Fruit fly (Drosophila melanogaster) whole organism, embryonic: ENCODE data around the gene DCTN1-p150.

Experiments
- Myb ChIP-seq: fragments of 200-800 bp; sonication (Bioruptor generic); optimal IDR thresholded peaks from 2 replicates; lab custom pipeline; 2016; ENCODE audit warnings: missing biosample characterization, missing genetic modification characterization
- pan ChIP-seq, 4 experiments: fragments of >200 bp in 3 of 4; fragments of 200-800 bp in 1 of 4; sonication (Bioruptor generic) in 1 of 4; optimal IDR thresholded peaks in 3 of 4; IDR thresholded peaks in 1 of 4; 2 replicates each; pipeline versions ENCODE4 v1.3.6 to Lab custom; 2017 to 2022; ENCODE audit warnings: missing biosample characterization in 2 of 4, missing genetic modification characterization in 2 of 4, mixed read lengths in 1 of 4
- salm ChIP-seq: fragments of 200-800 bp; sonication (Bioruptor generic); optimal IDR thresholded peaks from 2 replicates; lab custom pipeline; 2018; ENCODE audit warnings: missing biosample characterization, mild to moderate bottlenecking, missing genetic modification characterization

DNA sequence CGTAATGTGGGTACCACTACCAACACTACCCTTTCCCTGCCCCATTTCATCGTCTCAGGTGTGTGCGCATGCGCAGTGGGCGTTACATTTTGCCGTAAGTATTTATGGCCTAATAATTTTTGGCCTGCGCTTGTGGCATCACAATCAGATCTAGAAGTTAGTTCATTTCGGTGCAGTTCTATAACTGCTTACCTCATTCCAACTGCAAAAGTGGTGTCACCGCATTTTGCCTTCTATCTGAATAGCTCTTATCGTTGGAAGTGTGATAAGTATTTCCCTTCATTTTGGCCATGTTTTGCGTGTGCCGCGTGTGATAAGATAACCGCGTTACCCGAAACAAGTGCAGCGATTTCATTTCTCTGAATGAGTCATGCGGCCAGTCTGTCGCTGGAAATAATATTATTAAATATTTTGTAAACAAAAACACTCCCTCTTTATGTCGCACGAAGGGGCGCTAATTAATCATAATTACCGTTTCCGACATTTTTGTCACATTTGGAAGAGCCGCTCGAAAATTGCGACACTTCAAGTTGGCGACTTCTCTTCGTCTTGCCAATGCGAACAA lies 23.4 kb downstream of the DCTN1-p150 start:
- TF ChIP-seq pan (optimal IDR thresholded peaks at IDR 0.05; lab: Kevin White, UChicago) (no peak), pan (GFP tag; optimal IDR thresholded peaks at IDR 0.05 in 1 of 2, IDR thresholded peaks at IDR 0.05 in 1 of 2) (no peak), Myb (no peak), salm (tag; lab: Kevin White, UChicago) (no peak)
